Worm (Caenorhabditis elegans) whole organism, L4/young adult: ENCODE results near the gene sqv-6.
A peak's percentile ranks its signal among the peaks of the same experiment; 100 is the strongest.

Experiments used
- W03F9.2 ChIP-seq: fragments of 150-350 bp; optimal IDR thresholded peaks from 2 replicates; lab custom pipeline; 2014; ENCODE audit warnings: missing biosample characterization, missing genetic modification characterization
- dao-5 ChIP-seq: sonication (generic microtip); optimal IDR thresholded peaks from 2 replicates; lab custom pipeline; 2016; ENCODE audit warnings: missing genotype, missing genetic modification characterization, moderate library complexity, missing compliant biosample characterization
- him-1 ChIP-seq: sonication (generic microtip); optimal IDR thresholded peaks from 2 replicates; lab custom pipeline; 2016; ENCODE audit warnings: missing genotype, missing genetic modification reagents, missing genetic modification characterization, missing compliant biosample characterization

The sqv-6 gene

ce11 chrV:964739-965283, at the start of gene sqv-6:
sqv-6 (minus strand) TSS chrV:964789.
- TF ChIP-seq W03F9.2, result no peak
- TF ChIP-seq him-1 (tag; lab: Kevin White, UChicago), result peak; percentile 51
- TF ChIP-seq dao-5 (tag; lab: Kevin White, UChicago), result no peak

DNA sequence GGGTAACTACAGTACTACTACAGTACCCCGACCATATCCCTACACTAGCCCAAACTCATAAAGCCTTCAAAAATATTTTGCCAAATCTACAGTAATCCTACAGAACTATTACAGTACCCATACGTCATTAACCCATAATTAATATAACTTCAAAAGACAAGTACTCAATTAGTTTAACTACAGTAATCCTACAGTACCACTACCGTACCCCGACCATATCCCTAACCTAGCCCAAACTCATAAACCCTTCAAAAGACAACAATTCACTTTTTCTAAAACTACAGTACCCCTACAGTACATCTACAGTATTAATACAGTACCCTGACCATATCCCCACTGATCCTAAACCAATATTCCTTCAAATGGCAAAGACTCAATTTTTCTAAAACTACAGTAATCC, 49.0 kb upstream of the sqv-6 start:
- TF ChIP-seq him-1 (tag; lab: Kevin White, UChicago), result no peak
- no peak for TF ChIP-seq W03F9.2

DNA sequence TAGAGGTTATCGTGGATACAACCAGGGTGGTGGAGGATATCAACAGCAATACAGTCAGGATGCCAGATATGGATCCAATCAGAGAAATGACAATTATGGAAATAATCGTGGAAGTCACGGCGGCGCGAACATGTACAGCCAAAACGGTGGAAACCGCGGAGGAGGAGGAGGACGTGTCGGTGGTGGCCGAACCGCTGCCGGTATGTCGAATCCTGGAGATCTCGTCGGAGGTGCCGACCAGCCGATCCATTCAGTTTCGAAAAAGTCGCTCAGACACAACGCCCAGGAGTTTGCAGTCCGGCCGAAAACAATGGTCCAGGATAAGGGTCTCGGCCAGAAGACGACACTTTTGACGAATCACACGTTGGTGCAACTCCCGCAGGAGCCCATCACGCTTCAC, 44.4 kb upstream of the sqv-6 start:
- no peak for TF ChIP-seq dao-5 (tag; lab: Kevin White, UChicago)
- TF ChIP-seq W03F9.2, result no peak
- TF ChIP-seq him-1 (tag; lab: Kevin White, UChicago), result no peak

DNA sequence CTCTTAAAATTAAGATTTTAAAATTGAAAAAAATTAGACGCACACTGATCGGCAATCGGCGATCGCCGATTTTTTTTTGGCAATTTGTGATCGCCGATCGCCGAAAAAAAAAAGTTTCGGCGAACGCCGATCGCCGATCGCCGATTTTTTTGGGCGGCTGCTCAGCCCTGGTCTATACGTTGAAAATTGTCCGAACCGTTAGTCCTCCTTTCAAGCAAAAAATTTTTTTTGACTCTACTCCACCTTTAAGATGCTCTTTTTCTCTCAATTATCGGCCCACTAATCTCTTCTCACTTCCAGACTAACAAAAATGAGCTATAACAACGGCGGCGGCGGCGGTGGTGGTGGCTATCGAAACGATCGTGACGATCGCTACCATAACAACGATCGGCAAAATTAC, 43.9 kb upstream of the sqv-6 start, which contains the start of gene ergo-1:
TSS of gene ergo-1 (plus strand) at position 301 of the 400 bp plus-strand sequence.
- no peak for TF ChIP-seq him-1 (tag; lab: Kevin White, UChicago)
- no peak for TF ChIP-seq dao-5 (tag; lab: Kevin White, UChicago)
- no peak for TF ChIP-seq W03F9.2

ce11 chrV:1005877-1006276, 41.3 kb upstream of the sqv-6 start:
- TF ChIP-seq him-1 (tag; lab: Kevin White, UChicago) (no peak), W03F9.2 (no peak), dao-5 (tag; lab: Kevin White, UChicago) (no peak)

DNA sequence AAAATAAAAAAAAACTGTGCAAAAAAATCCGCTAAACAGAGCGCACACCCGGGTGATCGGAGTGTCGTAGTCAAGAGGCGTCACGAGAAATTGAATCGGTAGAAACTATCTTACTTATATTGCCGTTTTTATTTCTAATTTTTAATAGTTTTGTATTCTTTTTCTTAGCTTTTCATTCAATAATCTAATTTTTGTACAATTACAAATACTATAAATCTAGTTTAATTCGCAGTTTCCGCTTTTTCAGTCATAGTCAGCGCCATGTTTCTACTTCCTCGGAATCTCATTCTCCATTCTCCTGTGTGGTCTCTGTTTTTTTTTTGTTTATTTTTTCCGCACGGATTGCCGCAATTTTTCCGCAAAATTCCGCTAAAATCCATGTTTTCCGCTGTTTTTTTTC, 39.2 kb upstream of the sqv-6 start:
- no peak for TF ChIP-seq W03F9.2
- TF ChIP-seq him-1 (tag; lab: Kevin White, UChicago), result peak; percentile 11

DNA sequence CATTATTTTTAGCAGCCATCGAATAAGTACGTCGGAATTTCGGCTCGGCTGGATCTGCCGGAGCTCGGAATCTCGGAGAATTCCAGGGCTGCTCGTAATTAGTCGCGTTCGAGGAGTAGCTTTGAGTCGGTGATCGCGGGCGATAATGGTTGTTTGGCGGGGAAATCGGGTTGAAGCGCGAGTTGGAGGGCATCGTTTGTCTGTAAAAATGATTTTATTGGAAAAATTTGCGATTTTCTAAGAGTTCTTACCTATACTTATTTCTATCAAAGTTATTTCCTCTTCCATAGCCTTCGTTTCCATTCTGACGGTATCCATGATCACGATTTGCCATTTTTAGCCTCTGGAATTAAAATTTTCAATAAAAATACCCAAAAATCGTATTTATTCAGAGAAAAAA, 38.8 kb upstream of the sqv-6 start, which contains the start of gene Y50D4C.5:
TSS of gene Y50D4C.5 (minus strand) at position 345 of the 400 bp plus-strand sequence.
- no peak for TF ChIP-seq him-1 (tag; lab: Kevin White, UChicago)
- no peak for TF ChIP-seq dao-5 (tag; lab: Kevin White, UChicago)
- TF ChIP-seq W03F9.2, result no peak

- no peak for TF ChIP-seq him-1 (tag; lab: Kevin White, UChicago)
- TF ChIP-seq dao-5 (tag; lab: Kevin White, UChicago), result no peak
- TF ChIP-seq W03F9.2, result no peak
Measured at ce11 chrV:1001163-1001562, 36.6 kb upstream of the sqv-6 start.

- TF ChIP-seq him-1 (tag; lab: Kevin White, UChicago), result no peak
- TF ChIP-seq W03F9.2, result no peak
- no peak for TF ChIP-seq dao-5 (tag; lab: Kevin White, UChicago)
Measured at ce11 chrV:995635-996034, 31.0 kb upstream of the sqv-6 start.

- no peak for TF ChIP-seq dao-5 (tag; lab: Kevin White, UChicago)
- TF ChIP-seq W03F9.2, result no peak
- TF ChIP-seq him-1 (tag; lab: Kevin White, UChicago), result no peak
Measured at ce11 chrV:990300-990699, 25.7 kb upstream of the sqv-6 start.

DNA sequence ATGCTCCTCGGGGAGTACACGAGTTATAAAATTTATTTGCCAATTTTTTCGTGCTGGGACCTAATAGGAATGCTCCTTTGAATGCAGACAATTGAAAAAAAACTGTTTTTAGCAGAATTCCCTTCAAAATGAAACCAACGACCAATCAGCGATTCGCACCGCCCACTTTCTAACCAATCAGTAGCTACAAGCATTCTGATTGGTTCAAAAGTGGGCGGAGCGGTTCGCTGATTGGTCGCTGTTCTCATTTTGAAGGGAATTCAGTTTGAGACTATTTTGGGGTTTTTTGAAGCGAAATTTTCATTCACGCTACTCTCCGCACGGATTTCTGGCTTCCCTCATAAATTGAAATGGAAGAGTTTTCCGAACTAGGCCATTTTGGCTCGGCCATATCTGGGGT, 18.5 kb upstream of the sqv-6 start:
- TF ChIP-seq dao-5 (tag; lab: Kevin White, UChicago) (no peak), him-1 (tag; lab: Kevin White, UChicago) (no peak), W03F9.2 (no peak)

DNA sequence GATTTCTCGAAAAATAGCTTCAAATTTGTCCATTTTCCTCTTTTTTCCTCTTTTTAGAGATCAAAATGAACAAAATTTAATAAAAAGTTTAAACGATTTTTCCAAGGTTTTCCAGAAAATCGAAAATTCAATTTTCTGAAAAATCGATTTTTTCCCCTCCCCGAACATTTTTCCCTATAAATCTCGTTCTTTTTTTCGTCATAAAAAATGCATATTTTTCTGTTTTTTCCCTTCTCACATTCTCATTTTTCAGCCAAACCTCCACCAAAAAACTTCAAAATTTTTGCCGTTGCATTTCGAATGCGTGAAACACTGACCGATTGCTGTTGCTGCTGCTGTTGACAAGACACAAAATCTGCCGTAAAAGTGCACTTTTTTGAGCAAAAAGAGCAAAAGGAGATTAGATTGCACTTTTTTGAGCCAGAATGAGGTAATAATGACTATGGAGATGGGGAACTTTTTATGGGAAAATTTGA, 17.7 kb upstream of the sqv-6 start, which contains the start of the genes Y50D4C.12 and unc-34:
TSS of gene Y50D4C.12 (plus strand) at position 301 of the 476 bp plus-strand sequence.
TSS of gene unc-34 (plus strand) at position 426 of the 476 bp plus-strand sequence.
- TF ChIP-seq W03F9.2 (no peak), him-1 (tag; lab: Kevin White, UChicago) (no peak), dao-5 (tag; lab: Kevin White, UChicago) (no peak)

DNA sequence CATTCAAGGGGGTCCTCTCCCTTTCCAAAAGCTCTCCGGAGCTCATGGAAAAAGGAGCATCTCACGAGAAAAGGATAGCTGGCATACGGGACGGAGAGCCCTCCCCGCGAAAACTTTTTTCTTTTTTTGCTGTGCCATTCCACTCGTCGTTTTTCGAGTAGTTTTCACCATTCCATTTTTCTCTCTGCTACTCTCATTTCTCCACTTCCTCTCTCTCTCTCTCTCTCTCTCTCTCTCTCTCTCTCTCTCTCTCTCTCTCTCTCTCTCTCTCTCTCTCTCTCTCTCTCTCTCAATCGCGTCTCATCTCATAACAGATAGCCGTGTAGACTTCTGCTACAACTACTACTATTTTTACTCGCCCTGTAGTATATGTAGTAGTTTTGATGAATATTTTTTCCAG, 15.1 kb upstream of the sqv-6 start:
- TF ChIP-seq W03F9.2, result no peak
- no peak for TF ChIP-seq him-1 (tag; lab: Kevin White, UChicago)
- no peak for TF ChIP-seq dao-5 (tag; lab: Kevin White, UChicago)

- no peak for TF ChIP-seq W03F9.2
Measured at ce11 chrV:978617-979016, 14.0 kb upstream of the sqv-6 start.

- TF ChIP-seq dao-5 (tag; lab: Kevin White, UChicago) (no peak), him-1 (tag; lab: Kevin White, UChicago) (no peak), W03F9.2 (no peak)
Measured at ce11 chrV:977853-978252, 13.3 kb upstream of the sqv-6 start.
